Fruit fly (Drosophila melanogaster): ENCODE results near the gene Kots.

Gene Kots

dm6 chr3R:13914760-13915417 is 49.1 kb downstream of the Kots start (continued):
- TF ChIP-seq CG11247 (GFP tag; IDR thresholded peaks at IDR 0.05) = peak; percentile 75
- TF ChIP-seq Poxn (GFP tag; IDR thresholded peaks at IDR 0.05) = no peak
- no peak for TF ChIP-seq nerfin-2 (GFP tag; IDR thresholded peaks at IDR 0.05; ENCODE audit: partially characterized antibody)
- peak; percentile 22 for TF ChIP-seq slou (GFP tag; optimal IDR thresholded peaks at IDR 0.05)
- peak; percentile 40 for TF ChIP-seq cato (GFP tag; optimal IDR thresholded peaks at IDR 0.05; ENCODE audit: borderline replicate concordance)
- no peak for TF ChIP-seq mld (GFP tag; IDR thresholded peaks at IDR 0.05; ENCODE audit: partially characterized antibody)
- peak in 1 of 2 experiments; percentile 79 for TF ChIP-seq eve (GFP tag; optimal IDR thresholded peaks at IDR 0.05)
- peak; percentile 66 for TF ChIP-seq Chrac-16 (GFP tag; optimal IDR thresholded peaks at IDR 0.05)
- no peak for TF ChIP-seq BEAF-32 (GFP tag; optimal IDR thresholded peaks at IDR 0.05)
- TF ChIP-seq gsb (GFP tag; IDR thresholded peaks at IDR 0.05) = peak; percentile 76
- peak; percentile 79 for TF ChIP-seq lab (GFP tag; optimal IDR thresholded peaks at IDR 0.05)
- TF ChIP-seq CG6854 (GFP tag; optimal IDR thresholded peaks at IDR 0.05) = peak; percentile 34
- peak; percentile 44 for TF ChIP-seq shn (GFP tag; optimal IDR thresholded peaks at IDR 0.05)
- no peak for TF ChIP-seq h (optimal IDR thresholded peaks at IDR 0.05)
- TF ChIP-seq fd64A (GFP tag; optimal IDR thresholded peaks at IDR 0.05) = peak; percentile 44
- TF ChIP-seq BtbVII (GFP tag; optimal IDR thresholded peaks at IDR 0.05) = peak; percentile 64
- peak; percentile 45 for TF ChIP-seq CG18476 (GFP tag; optimal IDR thresholded peaks at IDR 0.05)
- peak; percentile 75 for TF ChIP-seq CG31224 (GFP tag; IDR thresholded peaks at IDR 0.05)
- peak; percentile 46 for TF ChIP-seq kah (GFP tag; optimal IDR thresholded peaks at IDR 0.05)
- peak; percentile 81 for TF ChIP-seq pum (GFP tag; optimal IDR thresholded peaks at IDR 0.05)
- TF ChIP-seq chm (GFP tag; IDR thresholded peaks at IDR 0.05) = peak; percentile 85
- peak; percentile 29 for TF ChIP-seq Hmx (GFP tag; optimal IDR thresholded peaks at IDR 0.05)
- peak; percentile 40 for TF ChIP-seq Usf (GFP tag; optimal IDR thresholded peaks at IDR 0.05)
- TF ChIP-seq CG11560 (tag; IDR thresholded peaks at IDR 0.05) = peak; percentile 47; the same call in 1 of the 3 replicates
- 0 out of 2 replicates have a peak, but pooled peaks have one; percentile 33 for TF ChIP-seq cas (GFP tag; IDR thresholded peaks at IDR 0.05)
- TF ChIP-seq CG15073 (GFP tag; optimal IDR thresholded peaks at IDR 0.05) = no peak
- no peak; the same call in 2 of the 3 replicates for TF ChIP-seq jigr1 (GFP tag; IDR thresholded peaks at IDR 0.05)
- no peak for TF ChIP-seq pan (optimal IDR thresholded peaks at IDR 0.05)
- peak in 1 of 2 experiments; percentile 88 for TF ChIP-seq pan (GFP tag; optimal IDR thresholded peaks at IDR 0.05 in 1 of 2, IDR thresholded peaks at IDR 0.05 in 1 of 2)
- TF ChIP-seq Opbp (GFP tag; IDR thresholded peaks at IDR 0.05; ENCODE audit: partially characterized antibody) = no peak
- peak; percentile 85 for TF ChIP-seq rib (GFP tag; IDR thresholded peaks at IDR 0.05)
- TF ChIP-seq gro (GFP tag; optimal IDR thresholded peaks at IDR 0.05) = peak; percentile 66
- TF ChIP-seq CG6175 (GFP tag; IDR thresholded peaks at IDR 0.05) = no peak; the same call in 2 of the 3 replicates
- TF ChIP-seq CG5180 (GFP tag; optimal IDR thresholded peaks at IDR 0.05) = peak; percentile 56
- TF ChIP-seq lov (optimal IDR thresholded peaks at IDR 0.05) = no peak
- peak; percentile 83; the same call in 2 of the 3 replicates for TF ChIP-seq lov (GFP tag; IDR thresholded peaks at IDR 0.05)
- no peak for TF ChIP-seq sna (GFP tag; IDR thresholded peaks at IDR 0.05; ENCODE audit: partially characterized antibody)
- TF ChIP-seq Bgb (GFP tag; IDR thresholded peaks at IDR 0.05; ENCODE audit: partially characterized antibody) = no peak
- peak; percentile 25 for TF ChIP-seq CG10543 (GFP tag; optimal IDR thresholded peaks at IDR 0.05)
- TF ChIP-seq Sox100B (GFP tag; optimal IDR thresholded peaks at IDR 0.05) = peak; percentile 61
- TF ChIP-seq Dip2 (GFP tag; IDR thresholded peaks at IDR 0.05) = no peak
- TF ChIP-seq insv (GFP tag; optimal IDR thresholded peaks at IDR 0.05) = no peak
- peak; percentile 55; the same call in 1 of the 2 replicates for TF ChIP-seq CG11085 (GFP tag; IDR thresholded peaks at IDR 0.05)
- TF ChIP-seq Trl (optimal IDR thresholded peaks at IDR 0.05) = no peak
- peak; percentile 79 for TF ChIP-seq Trl (GFP tag; optimal IDR thresholded peaks at IDR 0.05)
- TF ChIP-seq Taf1 (GFP tag; IDR thresholded peaks at IDR 0.05) = peak; percentile 55
- no peak for TF ChIP-seq pros (GFP tag; optimal IDR thresholded peaks at IDR 0.05)
- no peak for TF ChIP-seq ftz-f1 (GFP tag; optimal IDR thresholded peaks at IDR 0.05)
- peak; percentile 75; the same call in 1 of the 2 replicates for TF ChIP-seq CG16779 (GFP tag; IDR thresholded peaks at IDR 0.05)
- peak; percentile 13 for TF ChIP-seq CG12299 (tag; optimal IDR thresholded peaks at IDR 0.05)
- peak; percentile 85 for TF ChIP-seq lmd (GFP tag; IDR thresholded peaks at IDR 0.05)
